Worm (Caenorhabditis elegans) whole organism, L3 larva: ENCODE results near the gene C09G1.5.

ENCODE experiments used
- elt-2 ChIP-seq: sonication (generic microtip); optimal IDR thresholded peaks from 2 replicates; lab custom pipeline; 2016; ENCODE audit warnings: missing genetic modification reagents, mild to moderate bottlenecking, missing genetic modification characterization, missing compliant biosample characterization
- fkh-10 ChIP-seq: sonication (generic microtip); optimal IDR thresholded peaks from 2 replicates; lab custom pipeline; 2017; ENCODE audit warnings: missing biosample characterization, missing genetic modification reagents, missing genetic modification characterization
- fos-1 ChIP-seq: fragments of 150-350 bp; optimal IDR thresholded peaks from 2 replicates; lab custom pipeline; 2014; ENCODE audit warnings: missing biosample characterization, missing genetic modification characterization
- nhr-11 ChIP-seq: fragments of 150-350 bp; optimal IDR thresholded peaks from 2 replicates; lab custom pipeline; 2014; ENCODE audit warnings: missing biosample characterization, missing genetic modification characterization

DNA sequence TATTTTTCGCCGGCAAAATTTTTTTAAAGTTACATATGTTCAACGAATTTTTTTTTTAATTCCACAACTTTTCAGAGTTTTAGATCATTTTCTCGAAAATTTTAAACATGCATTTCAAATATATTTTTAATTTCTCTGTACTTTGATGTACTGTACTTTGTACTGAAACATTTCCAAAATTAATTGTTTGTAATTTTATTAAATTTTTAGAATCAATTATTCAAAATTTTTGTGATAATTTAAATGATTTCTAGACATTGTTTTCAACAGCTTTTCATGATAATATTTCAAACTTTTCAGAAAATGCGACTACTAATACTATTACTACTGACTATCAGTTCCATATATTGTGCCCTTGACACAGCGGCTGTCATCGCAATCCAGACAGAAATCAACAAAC, 15.2 kb upstream of the C09G1.5 start, which contains the start of gene mec-5:
- no peak for TF ChIP-seq fos-1 (tag; lab: Kevin White, UChicago)
- TF ChIP-seq elt-2, result no peak
- TF ChIP-seq fkh-10, result no peak
- no peak for TF ChIP-seq nhr-11 (tag; lab: Kevin White, UChicago)
